Worm (Caenorhabditis elegans) whole organism, early embryonic: Measurements from ENCODE around the gene mak-1.
A peak's percentile ranks its signal among the peaks of the same experiment; 100 is the strongest.

Experiments
- B0310.2 ChIP-seq: sonication (generic microtip); optimal IDR thresholded peaks from 2 replicates; lab custom pipeline; 2016; ENCODE audit warnings: mild to moderate bottlenecking, missing genetic modification characterization, missing compliant biosample characterization
- F13C5.2 ChIP-seq: sonication (generic microtip); optimal IDR thresholded peaks from 2 replicates; lab custom pipeline; 2017; ENCODE audit warnings: mild to moderate bottlenecking, missing genetic modification characterization, inconsistent platforms, missing compliant biosample characterization
- aly-1 ChIP-seq: sonication (generic microtip); optimal IDR thresholded peaks from 2 replicates; lab custom pipeline; 2016; ENCODE audit warnings: missing genetic modification characterization, missing compliant biosample characterization
- ama-1 ChIP-seq: fragments of 150-350 bp; optimal IDR thresholded peaks from 2 replicates; lab custom pipeline; 2014
- ceh-13 ChIP-seq: fragments of 200-800 bp; sonication (Bioruptor generic); optimal IDR thresholded peaks from 2 replicates; lab custom pipeline; 2018; ENCODE audit warnings: mild to moderate bottlenecking, missing genetic modification characterization, missing compliant biosample characterization
- ceh-36 ChIP-seq: sonication (generic microtip); optimal IDR thresholded peaks from 2 replicates; lab custom pipeline; 2016; ENCODE audit warnings: missing genetic modification characterization, inconsistent platforms, missing compliant biosample characterization
- ets-7 ChIP-seq: sonication (generic microtip); optimal IDR thresholded peaks from 2 replicates; lab custom pipeline; 2016; ENCODE audit warnings: missing genotype, missing genetic modification characterization, missing compliant biosample characterization
- flt-1 ChIP-seq: fragments of 200-800 bp; sonication (Bioruptor generic); IDR thresholded peaks from 2 replicates; pipeline ENCODE4 v1.3.6; 2022; ENCODE audit warnings: missing genetic modification characterization, missing compliant biosample characterization
- hmbx-1 ChIP-seq: sonication (generic microtip); optimal IDR thresholded peaks from 2 replicates; lab custom pipeline; 2016; ENCODE audit warnings: mild to moderate bottlenecking, missing genetic modification characterization, missing compliant biosample characterization
- hmg-4 ChIP-seq: fragments of 200-800 bp; sonication (Bioruptor generic); optimal IDR thresholded peaks from 2 replicates; lab custom pipeline; 2018; ENCODE audit warnings: mild to moderate bottlenecking, missing genetic modification characterization, missing compliant biosample characterization
- hnd-1 ChIP-seq: sonication (generic microtip); optimal IDR thresholded peaks from 2 replicates; lab custom pipeline; 2016; ENCODE audit warnings: missing genetic modification characterization, missing compliant biosample characterization
- pes-1 ChIP-seq: fragments of 200-800 bp; sonication (Bioruptor generic); IDR thresholded peaks from 2 replicates; pipeline ENCODE4 v1.3.6; 2022; ENCODE audit warnings: missing genetic modification reagents, missing genetic modification characterization, missing compliant biosample characterization
- scrt-1 ChIP-seq: fragments of 200-800 bp; sonication (Bioruptor generic); IDR thresholded peaks from 2 replicates; pipeline ENCODE4 v1.3.6; 2022; ENCODE audit warnings: missing genetic modification characterization, missing compliant biosample characterization
- sea-1 ChIP-seq: fragments of 200-800 bp; sonication (Bioruptor generic); conservative IDR thresholded peaks from 2 replicates; pipeline ENCODE4 v1.3.6; 2022; ENCODE audit warnings: missing genetic modification characterization, missing compliant biosample characterization
- tbx-11 ChIP-seq: fragments of 200-800 bp; sonication (Bioruptor generic); IDR thresholded peaks from 2 replicates; pipeline ENCODE4 v1.3.6; 2022; ENCODE audit warnings: missing genetic modification characterization, missing compliant biosample characterization
- tbx-37 ChIP-seq: fragments of 200-800 bp; sonication (Bioruptor generic); conservative IDR thresholded peaks from 2 replicates; pipeline ENCODE4 v1.3.6; 2022; ENCODE audit warnings: missing genetic modification reagents, missing genetic modification characterization, missing compliant biosample characterization
- tra-4 ChIP-seq: sonication (generic microtip); optimal IDR thresholded peaks from 2 replicates; lab custom pipeline; 2017; ENCODE audit warnings: missing genetic modification characterization, missing compliant biosample characterization

Gene mak-1

DNA sequence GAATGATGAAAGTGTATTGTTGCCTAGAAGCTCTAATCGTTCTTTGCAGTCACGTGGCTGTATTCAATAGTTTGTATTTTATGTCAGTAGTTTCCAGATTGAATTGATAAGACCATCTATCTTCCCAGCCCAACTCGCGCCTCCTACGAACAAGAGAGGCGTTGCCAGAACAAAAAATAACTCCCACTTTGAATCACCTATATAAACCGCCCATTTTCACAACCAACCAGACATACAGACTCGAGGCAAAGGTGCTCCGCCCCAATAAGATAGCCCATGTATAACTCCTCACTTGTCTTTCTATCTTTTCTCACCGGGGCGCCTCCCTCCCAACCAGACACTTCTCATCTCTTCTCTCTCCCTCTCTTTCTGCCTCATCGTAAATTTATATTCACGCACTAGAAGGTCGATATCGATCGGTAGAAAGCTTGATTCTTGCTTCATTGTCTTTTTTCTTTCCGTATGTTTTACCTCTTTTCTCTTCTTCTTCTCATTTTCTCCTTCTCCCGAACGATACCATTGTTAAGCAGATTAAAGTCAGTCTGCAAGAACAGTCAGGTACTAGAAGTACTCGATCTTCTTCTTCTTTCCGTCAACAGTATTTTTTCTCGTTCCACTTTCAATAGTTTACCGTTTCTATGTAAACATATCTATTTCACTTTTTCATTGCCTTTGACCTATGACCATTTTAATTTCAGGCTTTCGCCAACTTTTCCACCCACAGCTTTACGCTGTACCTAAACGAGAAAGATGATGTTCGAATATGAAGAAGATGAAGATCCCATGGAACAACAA, at the start of gene mak-1:
TSS of gene mak-1 (plus strand) at position 693 of the 795 bp plus-strand sequence.
- TF ChIP-seq hmg-4 (GFP tag; lab: Kevin White, UChicago): peak; percentile 6
- TF ChIP-seq hnd-1 (tag; lab: Kevin White, UChicago): no peak

DNA sequence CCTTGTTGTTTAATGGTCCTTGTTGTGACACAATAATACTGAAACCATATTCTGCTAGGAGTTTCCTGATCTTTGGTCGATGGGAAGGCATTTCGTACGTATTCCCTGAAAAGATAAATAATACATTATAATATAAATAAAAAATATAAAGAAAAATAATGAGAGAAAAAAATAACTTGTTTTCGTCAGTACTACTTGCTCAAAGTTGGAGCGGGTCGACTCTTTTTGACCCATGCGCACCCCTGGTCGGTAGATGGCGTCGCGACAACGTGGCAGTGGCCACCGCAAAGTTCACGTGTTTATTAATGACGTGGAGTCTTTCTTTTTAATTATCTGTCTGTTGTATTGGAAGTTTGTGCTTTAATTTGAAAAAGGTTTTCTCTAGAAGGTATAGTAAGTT, 48.1 kb upstream of the mak-1 start, which contains the start of gene C34C6.10:
TSS of gene C34C6.10 (minus strand) at position 101 of the 400 bp plus-strand sequence.
- TF ChIP-seq hmg-4 (GFP tag; lab: Kevin White, UChicago) (no peak), tra-4 (tag; lab: Kevin White, UChicago) (no peak), tbx-11 (GFP tag; lab: Robert Waterston, UW) (no peak), hnd-1 (tag; lab: Kevin White, UChicago) (no peak), F13C5.2 (tag; lab: Kevin White, UChicago) (no peak), aly-1 (tag; lab: Kevin White, UChicago) (no peak), hmbx-1 (tag; lab: Kevin White, UChicago) (no peak), flt-1 (no peak), sea-1 (GFP tag; lab: Robert Waterston, UW) (no peak), scrt-1 (GFP tag; lab: Robert Waterston, UW) (no peak), ceh-36 (no peak), pes-1 (GFP tag; lab: Robert Waterston, UW) (no peak), ama-1 (no peak), ets-7 (tag; lab: Kevin White, UChicago) (no peak)

DNA sequence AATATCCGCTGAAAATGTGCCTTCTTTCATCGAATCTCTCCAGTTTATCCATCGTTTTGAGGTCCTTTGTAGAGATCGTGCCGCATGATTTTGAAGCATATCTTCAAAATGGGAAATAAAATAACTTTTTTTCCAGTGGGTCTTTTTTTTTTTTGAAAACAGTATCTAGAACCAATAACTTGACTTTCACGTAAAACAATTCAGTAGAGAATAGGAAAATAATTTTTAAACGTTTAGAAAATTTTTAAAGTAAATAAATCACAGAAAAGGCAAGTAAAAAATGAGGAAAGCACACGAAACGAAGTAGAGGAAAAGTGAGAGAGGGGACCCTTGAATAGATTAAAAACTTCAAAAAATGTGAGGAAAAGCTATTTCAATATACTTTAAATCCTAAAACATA, 45.0 kb upstream of the mak-1 start, which contains the start of gene chdh-1:
TSS of gene chdh-1 (minus strand) at position 101 of the 400 bp plus-strand sequence.
- TF ChIP-seq aly-1 (tag; lab: Kevin White, UChicago) (no peak), ceh-36 (no peak)

DNA sequence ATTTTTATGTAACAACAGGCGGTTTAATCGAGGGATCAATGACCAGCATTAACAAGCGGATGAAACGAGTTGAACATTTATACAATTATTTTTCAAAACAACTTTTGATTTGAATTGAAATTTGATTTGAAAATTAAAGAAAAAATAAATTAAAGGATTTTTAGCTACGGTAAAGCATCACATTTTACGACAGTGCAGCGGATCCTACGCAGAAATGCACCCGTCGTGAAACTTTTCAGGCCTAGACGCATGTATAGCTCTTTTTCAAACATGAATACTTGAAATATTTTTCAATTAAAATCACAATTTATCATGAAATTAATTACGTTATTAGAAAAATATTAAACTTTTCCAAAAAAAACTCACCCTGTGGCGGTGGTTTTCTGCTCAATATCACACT, 42.8 kb upstream of the mak-1 start:
- TF ChIP-seq tbx-11 (GFP tag; lab: Robert Waterston, UW) (no peak), tra-4 (tag; lab: Kevin White, UChicago) (no peak), ceh-36 (no peak), pes-1 (GFP tag; lab: Robert Waterston, UW) (no peak), flt-1 (no peak), scrt-1 (GFP tag; lab: Robert Waterston, UW) (no peak)

DNA sequence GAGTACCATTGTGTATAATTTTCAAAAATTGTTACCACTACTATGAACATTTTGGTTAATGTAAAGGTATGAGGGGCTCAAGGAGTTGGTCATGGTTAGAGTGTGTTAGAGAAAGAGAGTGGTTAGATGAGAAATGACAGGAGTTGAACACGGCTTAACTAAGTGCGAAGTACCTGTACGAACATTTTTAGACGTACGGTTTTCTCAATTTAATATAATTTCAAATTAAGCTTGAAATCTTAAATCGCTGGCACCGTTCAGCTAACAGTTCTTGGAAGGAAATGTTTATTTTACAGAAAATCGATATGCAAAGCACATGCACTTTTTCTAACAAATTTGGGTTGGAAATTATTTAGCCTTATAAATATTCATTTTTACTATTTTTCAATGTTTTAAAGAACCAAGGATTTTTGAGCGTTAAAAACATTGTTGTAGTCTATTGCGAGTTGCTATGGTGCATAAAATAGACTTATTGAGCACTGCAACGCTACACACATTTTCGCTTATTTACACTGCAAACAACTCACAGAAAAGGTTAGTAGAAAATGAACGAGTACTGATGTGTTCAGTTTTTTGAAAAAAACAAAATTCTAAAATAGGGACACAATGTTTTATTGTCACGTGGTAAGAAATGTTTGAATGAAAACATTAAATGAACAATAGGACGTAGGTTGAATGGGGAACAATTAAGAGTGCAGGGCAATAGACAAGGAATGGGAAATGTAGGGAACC, 42.1 kb upstream of the mak-1 start, which contains the start of gene sphk-1:
TSS of gene sphk-1 (minus strand) at position 51 of the 732 bp plus-strand sequence.
- TF ChIP-seq tbx-37 (GFP tag; lab: Robert Waterston, UW) (no peak), flt-1 (no peak), hnd-1 (tag; lab: Kevin White, UChicago) (no peak), hmbx-1 (tag; lab: Kevin White, UChicago) (no peak), ama-1 (no peak), ceh-13 (GFP tag; lab: Kevin White, UChicago) (no peak), scrt-1 (GFP tag; lab: Robert Waterston, UW) (no peak), pes-1 (GFP tag; lab: Robert Waterston, UW) (no peak), sea-1 (GFP tag; lab: Robert Waterston, UW) (no peak), tra-4 (tag; lab: Kevin White, UChicago) (no peak), hmg-4 (GFP tag; lab: Kevin White, UChicago) (no peak)

DNA sequence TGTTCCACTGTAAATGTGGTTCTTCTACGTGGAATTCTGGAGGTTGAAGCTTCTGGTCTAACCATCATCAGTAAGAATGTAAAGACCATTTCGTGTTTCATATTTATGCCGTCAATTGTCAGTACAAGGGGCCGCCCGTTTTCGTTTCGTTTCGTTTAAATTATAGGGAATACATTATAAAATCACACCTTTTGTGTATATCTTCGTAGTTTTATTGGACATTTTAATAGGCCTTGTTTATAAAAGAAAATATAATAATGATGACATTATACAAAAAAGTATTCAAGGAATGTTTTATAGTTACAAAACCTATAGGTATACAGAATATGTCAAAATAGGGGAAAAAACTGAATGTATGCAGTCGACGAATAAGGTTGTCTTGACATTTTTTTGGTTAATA, 40.1 kb upstream of the mak-1 start, which contains the start of gene ceh-7:
TSS of gene ceh-7 (minus strand) at position 101 of the 400 bp plus-strand sequence.
- TF ChIP-seq pes-1 (GFP tag; lab: Robert Waterston, UW) (no peak), F13C5.2 (tag; lab: Kevin White, UChicago) (no peak), tra-4 (tag; lab: Kevin White, UChicago) (no peak), aly-1 (tag; lab: Kevin White, UChicago) (no peak), hmg-4 (GFP tag; lab: Kevin White, UChicago) (no peak), sea-1 (GFP tag; lab: Robert Waterston, UW) (no peak), ama-1 (no peak), B0310.2 (tag; lab: Kevin White, UChicago) (no peak), ceh-36 (no peak)

DNA sequence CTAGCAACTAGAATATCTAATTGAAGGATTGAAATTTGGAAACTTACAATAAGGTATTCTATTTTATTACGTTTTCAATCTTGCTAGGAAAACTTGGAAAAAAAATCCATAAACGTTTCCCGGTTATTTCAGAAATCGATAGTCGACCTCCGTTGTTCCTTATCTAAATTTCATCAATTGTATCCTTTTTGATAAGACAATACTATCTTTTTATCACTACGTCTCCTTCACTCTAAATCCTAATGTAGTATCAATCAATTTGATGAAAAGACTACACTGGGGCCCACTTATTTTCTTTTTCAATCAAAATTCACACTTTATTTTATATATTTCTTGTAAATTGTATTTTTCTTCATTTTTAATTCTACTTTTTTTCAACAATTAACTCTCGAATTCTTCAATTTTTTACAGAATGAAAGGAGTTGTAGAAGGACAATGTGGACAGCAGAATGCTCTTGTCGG, 39.4 kb upstream of the mak-1 start, which contains the start of gene prx-5:
TSS of gene prx-5 (plus strand) at position 412 of the 462 bp plus-strand sequence.
- TF ChIP-seq tbx-37 (GFP tag; lab: Robert Waterston, UW) (no peak), ama-1 (no peak), tra-4 (tag; lab: Kevin White, UChicago) (no peak), flt-1 (no peak), scrt-1 (GFP tag; lab: Robert Waterston, UW) (no peak), aly-1 (tag; lab: Kevin White, UChicago) (no peak), tbx-11 (GFP tag; lab: Robert Waterston, UW) (no peak), ets-7 (tag; lab: Kevin White, UChicago) (no peak), hnd-1 (tag; lab: Kevin White, UChicago) (no peak), pes-1 (GFP tag; lab: Robert Waterston, UW) (no peak), hmg-4 (GFP tag; lab: Kevin White, UChicago) (no peak), sea-1 (GFP tag; lab: Robert Waterston, UW) (no peak), ceh-36 (no peak), B0310.2 (tag; lab: Kevin White, UChicago) (no peak), hmbx-1 (tag; lab: Kevin White, UChicago) (no peak)
